Worm (Caenorhabditis elegans) whole organism, L1 larva: ENCODE measurements around the gene dgk-2.

Experiments
- C16A3.4 ChIP-seq: fragments of 150-350 bp; optimal IDR thresholded peaks from 2 replicates; lab custom pipeline; 2014; ENCODE audit warnings: missing biosample characterization, missing genetic modification characterization
- Y116A8C.19 ChIP-seq: sonication (generic microtip); optimal IDR thresholded peaks from 2 replicates; lab custom pipeline; 2016; ENCODE audit warnings: missing compliant biosample characterization, missing genetic modification characterization, borderline replicate concordance
- alr-1 ChIP-seq: fragments of 200-800 bp; sonication (Bioruptor generic); optimal IDR thresholded peaks from 2 replicates; lab custom pipeline; 2018; ENCODE audit warnings: borderline replicate concordance, mild to moderate bottlenecking, missing genetic modification characterization, missing compliant biosample characterization
- ama-1 ChIP-seq: fragments of 150-350 bp; optimal IDR thresholded peaks from 2 replicates; lab custom pipeline; 2014
- blmp-1 ChIP-seq: fragments of 150-350 bp; optimal IDR thresholded peaks from 2 replicates; lab custom pipeline; 2014; ENCODE audit warnings: missing biosample characterization, missing genetic modification characterization
- ceh-63 ChIP-seq: fragments of 200-800 bp; sonication (Bioruptor generic); optimal IDR thresholded peaks from 2 replicates; lab custom pipeline; 2018; ENCODE audit warnings: mild to moderate bottlenecking, missing genetic modification characterization, missing compliant biosample characterization
- ceh-8 ChIP-seq: fragments of 200-800 bp; sonication (Bioruptor generic); optimal IDR thresholded peaks from 2 replicates; lab custom pipeline; 2018; ENCODE audit warnings: mild to moderate bottlenecking, missing genetic modification characterization, moderate library complexity, missing compliant biosample characterization
- ceh-90 ChIP-seq: sonication (generic microtip); optimal IDR thresholded peaks from 2 replicates; lab custom pipeline; 2016; ENCODE audit warnings: missing genetic modification characterization, missing compliant biosample characterization
- dpl-1 ChIP-seq, 3 experiments: fragments of 150-350 bp in 2 of 3; sonication (generic microtip) in 1 of 3; optimal IDR thresholded peaks; 2 replicates each; lab custom pipeline; 2014 to 2017; ENCODE audit warnings: missing biosample characterization in 3 of 3, missing genetic modification characterization in 3 of 3, missing genetic modification reagents in 3 of 3
- efl-1 ChIP-seq, 4 experiments: fragments of 150-350 bp; optimal IDR thresholded peaks in 3 of 4; peaks in 1 of 4; 1 replicate in 1 of 4; 2 replicates in 3 of 4; lab custom pipeline; 2014; ENCODE audit warnings: missing biosample characterization in 2 of 4, missing genetic modification characterization in 2 of 4, missing genetic modification reagents in 2 of 4
- egl-27 ChIP-seq, 2 experiments: fragments of 150-350 bp in 1 of 2; sonication (generic microtip); optimal IDR thresholded peaks; 3 replicates each; lab custom pipeline; 2017 to 2018; ENCODE audit warnings: missing biosample characterization in 2 of 2, missing genetic modification characterization in 2 of 2, missing genetic modification reagents in 2 of 2
- elt-2 ChIP-seq: sonication (generic microtip); optimal IDR thresholded peaks from 2 replicates; lab custom pipeline; 2016; ENCODE audit warnings: missing genetic modification characterization, mild to moderate bottlenecking, inconsistent platforms, missing compliant biosample characterization, missing genetic modification reagents
- elt-3 ChIP-seq, 6 experiments: fragments of 150-350 bp in 1 of 6; sonication (generic microtip); optimal IDR thresholded peaks; 2 replicates each; lab custom pipeline; 2017 to 2018; ENCODE audit warnings: missing biosample characterization in 6 of 6, missing genetic modification characterization in 6 of 6, inconsistent platforms in 1 of 6
- fkh-10 ChIP-seq: sonication (generic microtip); optimal IDR thresholded peaks from 2 replicates; lab custom pipeline; 2017; ENCODE audit warnings: missing biosample characterization, missing genetic modification reagents, missing genetic modification characterization
- grh-1 ChIP-seq: fragments of 200-800 bp; sonication (Bioruptor generic); IDR thresholded peaks from 2 replicates; pipeline ENCODE4 v1.3.6; 2022; ENCODE audit warnings: missing genetic modification reagents, missing genetic modification characterization, missing compliant biosample characterization
- hlh-4 ChIP-seq: sonication (generic microtip); optimal IDR thresholded peaks from 2 replicates; lab custom pipeline; 2016; ENCODE audit warnings: mild to moderate bottlenecking, missing genetic modification characterization, missing compliant biosample characterization
- hpl-2 ChIP-seq: fragments of 150-350 bp; optimal IDR thresholded peaks from 2 replicates; lab custom pipeline; 2014; ENCODE audit warnings: missing biosample characterization, missing genetic modification reagents, missing genetic modification characterization
- irx-1 ChIP-seq: sonication (generic microtip); optimal IDR thresholded peaks from 2 replicates; lab custom pipeline; 2016; ENCODE audit warnings: missing genetic modification characterization, missing compliant biosample characterization
- jun-1 ChIP-seq: fragments of 150-350 bp; optimal IDR thresholded peaks from 2 replicates; lab custom pipeline; 2014; ENCODE audit warnings: missing biosample characterization, missing genetic modification reagents, missing genetic modification characterization
- lin-13 ChIP-seq: fragments of 150-350 bp; optimal IDR thresholded peaks from 2 replicates; lab custom pipeline; 2014; ENCODE audit warnings: missing biosample characterization, missing genetic modification reagents, missing genetic modification characterization
- lin-14 ChIP-seq: fragments of 200-800 bp; sonication (Bioruptor generic); optimal IDR thresholded peaks from 2 replicates; lab custom pipeline; 2018; ENCODE audit warnings: mild to moderate bottlenecking, missing genetic modification characterization, moderate library complexity, missing compliant biosample characterization
- lin-15B ChIP-seq: fragments of 150-350 bp; sonication (generic microtip); optimal IDR thresholded peaks from 3 replicates; lab custom pipeline; 2014; ENCODE audit warnings: missing biosample characterization, missing genetic modification characterization
- lin-35 ChIP-seq, 2 experiments: fragments of 150-350 bp; optimal IDR thresholded peaks; 2 replicates each; lab custom pipeline; 2014; ENCODE audit warnings: missing biosample characterization in 2 of 2, missing genetic modification characterization in 2 of 2, missing genetic modification reagents in 2 of 2
- lin-39 ChIP-seq: fragments of 150-350 bp; optimal IDR thresholded peaks from 2 replicates; lab custom pipeline; 2014; ENCODE audit warnings: missing biosample characterization, missing genetic modification reagents, missing genetic modification characterization
- lir-3 ChIP-seq: sonication (generic microtip); optimal IDR thresholded peaks from 2 replicates; lab custom pipeline; 2016; ENCODE audit warnings: mild to moderate bottlenecking, missing genetic modification characterization, moderate library complexity, missing compliant biosample characterization; ENCODE audit not compliant: poor library complexity
- lsy-2 ChIP-seq, 2 experiments: fragments of 150-350 bp; optimal IDR thresholded peaks; 2 replicates each; lab custom pipeline; 2014; ENCODE audit warnings: missing biosample characterization in 2 of 2, missing genetic modification characterization in 2 of 2
- mab-9 ChIP-seq: fragments of 200-800 bp; sonication (Bioruptor generic); IDR thresholded peaks from 2 replicates; pipeline ENCODE4 v1.3.6; 2022; ENCODE audit warnings: missing genetic modification reagents, missing genetic modification characterization, missing compliant biosample characterization
- mdl-1 ChIP-seq, 2 experiments: fragments of 150-350 bp; optimal IDR thresholded peaks; 2 replicates each; lab custom pipeline; 2014 to 2017; ENCODE audit warnings: missing biosample characterization in 2 of 2, missing genetic modification characterization in 2 of 2, inconsistent platforms in 1 of 2
- mef-2 ChIP-seq: fragments of 150-350 bp; optimal IDR thresholded peaks from 2 replicates; lab custom pipeline; 2014; ENCODE audit warnings: missing biosample characterization, missing genetic modification characterization
- mep-1 ChIP-seq: fragments of 150-350 bp; optimal IDR thresholded peaks from 2 replicates; lab custom pipeline; 2014; ENCODE audit warnings: missing biosample characterization, missing genetic modification characterization
- nhr-11 ChIP-seq: fragments of 150-350 bp; optimal IDR thresholded peaks from 2 replicates; lab custom pipeline; 2014; ENCODE audit warnings: missing biosample characterization, missing genetic modification characterization
- nhr-12 ChIP-seq: sonication (generic microtip); optimal IDR thresholded peaks from 2 replicates; lab custom pipeline; 2017; ENCODE audit warnings: missing biosample characterization, missing genetic modification characterization
- nhr-19 ChIP-seq: fragments of 200-800 bp; sonication (Bioruptor generic); conservative IDR thresholded peaks from 2 replicates; pipeline ENCODE4 v1.3.6; 2022; ENCODE audit warnings: missing genetic modification characterization, missing compliant biosample characterization
- nhr-20 ChIP-seq: sonication (generic microtip); optimal IDR thresholded peaks from 2 replicates; lab custom pipeline; 2016; ENCODE audit warnings: mild to moderate bottlenecking, missing genetic modification characterization, missing compliant biosample characterization
- nhr-47 ChIP-seq: sonication (generic microtip); optimal IDR thresholded peaks from 2 replicates; lab custom pipeline; 2016; ENCODE audit warnings: mild to moderate bottlenecking, missing genetic modification characterization, moderate library complexity, missing compliant biosample characterization
- nhr-71 ChIP-seq: sonication (generic microtip); optimal IDR thresholded peaks from 2 replicates; lab custom pipeline; 2016; ENCODE audit warnings: mild to moderate bottlenecking, missing genetic modification characterization, moderate library complexity, missing compliant biosample characterization
- nhr-76 ChIP-seq: sonication (generic microtip); optimal IDR thresholded peaks from 2 replicates; lab custom pipeline; 2017; ENCODE audit warnings: missing biosample characterization, missing genetic modification characterization
- nhr-85 ChIP-seq: sonication (generic microtip); peaks from one replicate; lab custom pipeline; 2016; ENCODE audit warnings: missing genetic modification characterization, inconsistent platforms, missing compliant biosample characterization
- nhr-90 ChIP-seq: sonication (generic microtip); optimal IDR thresholded peaks from 2 replicates; lab custom pipeline; 2016; ENCODE audit warnings: mild to moderate bottlenecking, missing genetic modification characterization, missing compliant biosample characterization; ENCODE audit not compliant: poor library complexity
- pag-3 ChIP-seq: sonication (generic microtip); optimal IDR thresholded peaks from 2 replicates; lab custom pipeline; 2017; ENCODE audit warnings: missing genetic modification characterization, mild to moderate bottlenecking, missing compliant biosample characterization, antibody characterized with exemption, borderline replicate concordance; ENCODE audit not compliant: insufficient read depth
- skn-1 ChIP-seq: fragments of 150-350 bp; optimal IDR thresholded peaks from 2 replicates; lab custom pipeline; 2014; ENCODE audit warnings: missing biosample characterization, missing genetic modification characterization
- snu-23 ChIP-seq: sonication (generic microtip); optimal IDR thresholded peaks from 2 replicates; lab custom pipeline; 2016; ENCODE audit warnings: missing genetic modification characterization, missing compliant biosample characterization
- sox-4 ChIP-seq: sonication (generic microtip); optimal IDR thresholded peaks from 2 replicates; lab custom pipeline; 2016; ENCODE audit warnings: missing genetic modification characterization, missing compliant biosample characterization
- swsn-7 ChIP-seq: sonication (generic microtip); optimal IDR thresholded peaks from 2 replicates; lab custom pipeline; 2016; ENCODE audit warnings: missing genetic modification characterization, missing compliant biosample characterization
- tbx-2 ChIP-seq: sonication (generic microtip); optimal IDR thresholded peaks from 2 replicates; lab custom pipeline; 2016; ENCODE audit warnings: missing genetic modification characterization, missing compliant biosample characterization
- unc-130 ChIP-seq: fragments of 150-350 bp; optimal IDR thresholded peaks from 2 replicates; lab custom pipeline; 2017; ENCODE audit warnings: missing biosample characterization, missing genetic modification characterization, inconsistent platforms
- unc-30 ChIP-seq: sonication (generic microtip); optimal IDR thresholded peaks from 2 replicates; lab custom pipeline; 2017; ENCODE audit warnings: missing biosample characterization, missing genetic modification characterization
- unc-62 ChIP-seq: fragments of 150-350 bp; optimal IDR thresholded peaks from 2 replicates; lab custom pipeline; 2014; ENCODE audit warnings: missing biosample characterization, missing genetic modification reagents, missing genetic modification characterization
- unc-86 ChIP-seq: sonication (generic microtip); optimal IDR thresholded peaks from 2 replicates; lab custom pipeline; 2016; ENCODE audit warnings: missing genetic modification characterization, missing compliant biosample characterization
- xbp-1 ChIP-seq: sonication (generic microtip); optimal IDR thresholded peaks from 2 replicates; lab custom pipeline; 2016; ENCODE audit warnings: missing genetic modification characterization, missing compliant biosample characterization
- zip-4 ChIP-seq: fragments of 200-800 bp; sonication (Bioruptor generic); optimal IDR thresholded peaks from 2 replicates; lab custom pipeline; 2018; ENCODE audit warnings: mild to moderate bottlenecking, missing genetic modification characterization, moderate library complexity, missing compliant biosample characterization

Gene dgk-2

ce11 chrX:4528905-4529304 is 24.7 kb upstream of the dgk-2 start:
- peak; percentile 40 to 99 (median 90) for TF ChIP-seq elt-3 (tag; optimal IDR thresholded peaks at IDR 0.05; lab: Kevin White, UChicago)
- TF ChIP-seq dpl-1 (GFP tag; optimal IDR thresholded peaks at IDR 0.05; lab: Kevin White, UChicago) = peak in 1 of 3 experiments; percentile 3
- TF ChIP-seq C16A3.4 = peak; percentile 32
- no peak for TF ChIP-seq mef-2
- TF ChIP-seq skn-1 (tag; lab: Kevin White, UChicago) = peak; percentile 40
- TF ChIP-seq mdl-1 (tag; optimal IDR thresholded peaks at IDR 0.05; lab: Kevin White, UChicago) = peak in 1 of 2 experiments; percentile 96
- TF ChIP-seq lin-15B (tag; lab: Kevin White, UChicago) = no peak
- TF ChIP-seq nhr-12 (tag; lab: Kevin White, UChicago) = no peak
- no peak for TF ChIP-seq ceh-8 (GFP tag; lab: Kevin White, UChicago)
- TF ChIP-seq nhr-47 (tag; lab: Kevin White, UChicago) = peak; percentile 60
- TF ChIP-seq hpl-2 (GFP tag; lab: Kevin White, UChicago) = peak; percentile 24
- peak; percentile 18 to 47 for TF ChIP-seq lsy-2 (tag; optimal IDR thresholded peaks at IDR 0.05; lab: Kevin White, UChicago)
- peak; percentile 71 for TF ChIP-seq elt-2 (tag; lab: Kevin White, UChicago)
- TF ChIP-seq mep-1 = peak; percentile 5
- peak; percentile 91 for TF ChIP-seq lin-14 (GFP tag; lab: Kevin White, UChicago)
- peak; percentile 83 for TF ChIP-seq unc-130 (tag; lab: Kevin White, UChicago)
- TF ChIP-seq sox-4 = no peak
- peak; percentile 12 for TF ChIP-seq swsn-7
- TF ChIP-seq tbx-2 (tag; lab: Kevin White, UChicago) = peak; percentile 74
- TF ChIP-seq alr-1 (tag; lab: Kevin White, UChicago) = no peak
- peak in 1 of 2 experiments; percentile 73 for TF ChIP-seq lin-35 (GFP tag; optimal IDR thresholded peaks at IDR 0.05; lab: Kevin White, UChicago)
- no peak for TF ChIP-seq egl-27 (tag; optimal IDR thresholded peaks at IDR 0.05; lab: Kevin White, UChicago)
- peak; percentile 8 for TF ChIP-seq irx-1
- no peak for TF ChIP-seq pag-3 (tag; lab: Kevin White, UChicago)
- no peak for TF ChIP-seq nhr-11 (tag; lab: Kevin White, UChicago)
- peak; percentile 79 for TF ChIP-seq snu-23
- TF ChIP-seq Y116A8C.19 (tag; lab: Kevin White, UChicago) = no peak
- peak; percentile 83 for TF ChIP-seq nhr-71
- TF ChIP-seq hlh-4 (tag; lab: Kevin White, UChicago) = no peak
- peak; percentile 92 for TF ChIP-seq blmp-1 (tag; lab: Kevin White, UChicago)
- TF ChIP-seq nhr-76 (tag; lab: Kevin White, UChicago) = no peak
- TF ChIP-seq ceh-63 (GFP tag; lab: Kevin White, UChicago) = no peak
- TF ChIP-seq ama-1 (lab: Kevin White, UChicago) = no peak
- TF ChIP-seq lin-39 (tag; lab: Kevin White, UChicago) = no peak
- no peak for TF ChIP-seq fkh-10 (GFP tag; lab: Kevin White, UChicago)
- TF ChIP-seq mab-9 = no peak
- TF ChIP-seq efl-1 (optimal IDR thresholded peaks at IDR 0.05; lab: Kevin White, UChicago) = no peak
- TF ChIP-seq efl-1 (GFP tag; optimal IDR thresholded peaks at IDR 0.05 in 1 of 2; lab: Kevin White, UChicago) = peak in 1 of 2 experiments; percentile 68
- peak; percentile 49; the same call in 1 of the 2 replicates for TF ChIP-seq grh-1 (GFP tag; lab: Robert Waterston, UW)
- TF ChIP-seq jun-1 = peak; percentile 37
- no peak for TF ChIP-seq zip-4 (GFP tag; lab: Kevin White, UChicago)
- TF ChIP-seq lir-3 (tag; lab: Kevin White, UChicago) = peak; percentile 11
- TF ChIP-seq unc-62 = no peak
- TF ChIP-seq ceh-90 (tag; lab: Kevin White, UChicago) = no peak
- TF ChIP-seq nhr-90 (tag; lab: Kevin White, UChicago) = peak; percentile 87
- TF ChIP-seq unc-30 = no peak
- TF ChIP-seq nhr-19 (GFP tag; lab: Robert Waterston, UW) = peak; percentile 68
- peak; percentile 84 for TF ChIP-seq xbp-1 (tag; lab: Kevin White, UChicago)
- no peak for TF ChIP-seq unc-86 (tag; lab: Kevin White, UChicago)
- peak; percentile 3 for TF ChIP-seq lin-13 (GFP tag; lab: Kevin White, UChicago)
- peak; percentile 96 for TF ChIP-seq nhr-20 (tag; lab: Kevin White, UChicago)
- peak; percentile 98 for TF ChIP-seq nhr-85 (tag; lab: Kevin White, UChicago)
